Worm (Caenorhabditis elegans): ENCODE data around the gene W07A12.4.

The W07A12.4 gene

ce11 chrII:9100798-9101197, 45.3 kb upstream of the W07A12.4 start, which contains the start of gene T24H10.5:
Gene T24H10.5 (plus strand): TSS chrII:9101098.
- no peak for TF ChIP-seq drap-1 (GFP tag; optimal IDR thresholded peaks at IDR 0.05)
- no peak for TF ChIP-seq mep-1 (tag; optimal IDR thresholded peaks at IDR 0.05)
- no peak for TF ChIP-seq sem-2 (GFP tag; optimal IDR thresholded peaks at IDR 0.05)

ce11 chrII:9107095-9107769, 38.8 kb upstream of the W07A12.4 start, which contains the start of gene dyrb-1:
Gene dyrb-1 (minus strand): TSS chrII:9107145.
- TF ChIP-seq flh-1 (GFP tag; optimal IDR thresholded peaks at IDR 0.05) (no peak), unc-39 (tag; optimal IDR thresholded peaks at IDR 0.05) (no peak), ces-1 (GFP tag; optimal IDR thresholded peaks at IDR 0.05) (peak; percentile 76), unc-62 (GFP tag; optimal IDR thresholded peaks at IDR 0.05) (no peak), drap-1 (GFP tag; optimal IDR thresholded peaks at IDR 0.05) (no peak), elt-3 (tag; optimal IDR thresholded peaks at IDR 0.05) (no peak)

- TF ChIP-seq M03D4.4 (tag; optimal IDR thresholded peaks at IDR 0.05) (no peak), flh-1 (GFP tag; optimal IDR thresholded peaks at IDR 0.05) (no peak), ces-1 (GFP tag; optimal IDR thresholded peaks at IDR 0.05) (peak; percentile 6)
These were observed 37.6 kb upstream of the W07A12.4 start, which contains the start of gene dnj-23 for ce11 chrII:9108443-9108842. Gene dnj-23 (minus strand): TSS chrII:9108600.

- TF ChIP-seq ces-1 (GFP tag; optimal IDR thresholded peaks at IDR 0.05) (peak; percentile 19), ceh-83 (GFP tag; optimal IDR thresholded peaks at IDR 0.05) (no peak), mab-5 (tag; optimal IDR thresholded peaks at IDR 0.05) (no peak), zip-8 (tag; optimal IDR thresholded peaks at IDR 0.05) (no peak), ceh-43 (GFP tag; optimal IDR thresholded peaks at IDR 0.05) (no peak), pha-4 (tag; optimal IDR thresholded peaks at IDR 0.05) (no peak)
These were observed 37.0 kb upstream of the W07A12.4 start, which contains the start of gene T24H10.4 for ce11 chrII:9108905-9109551. Gene T24H10.4 (plus strand): TSS chrII:9109534.

- TF ChIP-seq unc-39 (tag; optimal IDR thresholded peaks at IDR 0.05) (no peak), ceh-83 (GFP tag; optimal IDR thresholded peaks at IDR 0.05) (no peak), pha-4 (tag; optimal IDR thresholded peaks at IDR 0.05) (no peak), lsy-2 (tag; optimal IDR thresholded peaks at IDR 0.05) (no peak), ceh-43 (GFP tag; optimal IDR thresholded peaks at IDR 0.05) (no peak), tbx-8 (GFP tag; optimal IDR thresholded peaks at IDR 0.05) (no peak), lin-13 (tag; optimal IDR thresholded peaks at IDR 0.05) (no peak), sem-2 (GFP tag; optimal IDR thresholded peaks at IDR 0.05) (no peak), elt-1 (tag; optimal IDR thresholded peaks at IDR 0.05; ENCODE audit: borderline replicate concordance, insufficient read depth) (no peak), sptf-1 (tag; optimal IDR thresholded peaks at IDR 0.05) (no peak), mab-5 (tag; optimal IDR thresholded peaks at IDR 0.05) (no peak), cnd-1 (tag; optimal IDR thresholded peaks at IDR 0.05) (no peak), nhr-12 (tag; optimal IDR thresholded peaks at IDR 0.05) (no peak), ceh-39 (tag; optimal IDR thresholded peaks at IDR 0.05) (no peak), mep-1 (tag; optimal IDR thresholded peaks at IDR 0.05) (no peak), zip-8 (tag; optimal IDR thresholded peaks at IDR 0.05) (no peak), nhr-28 (tag; optimal IDR thresholded peaks at IDR 0.05) (no peak), bed-3 (GFP tag; optimal IDR thresholded peaks at IDR 0.05) (no peak)
These were observed 34.5 kb upstream of the W07A12.4 start for ce11 chrII:9111471-9112016.

ce11 chrII:9112851-9113250, 33.2 kb upstream of the W07A12.4 start, which contains the start of gene jun-1:
Gene jun-1 (plus strand): TSS chrII:9113157.
- TF ChIP-seq elt-1 (tag; optimal IDR thresholded peaks at IDR 0.05; ENCODE audit: borderline replicate concordance, insufficient read depth): no peak
- peak; percentile 35 for TF ChIP-seq pha-4 (tag; optimal IDR thresholded peaks at IDR 0.05)
- peak; percentile 48 for TF ChIP-seq lsy-2 (tag; optimal IDR thresholded peaks at IDR 0.05)
- no peak for TF ChIP-seq sptf-1 (tag; optimal IDR thresholded peaks at IDR 0.05)
- peak; percentile 76 for TF ChIP-seq ces-1 (GFP tag; optimal IDR thresholded peaks at IDR 0.05)
- TF ChIP-seq flh-1 (GFP tag; optimal IDR thresholded peaks at IDR 0.05): no peak
- TF ChIP-seq nhr-237 (tag; optimal IDR thresholded peaks at IDR 0.05): peak; percentile 95
- peak; percentile 83 for TF ChIP-seq unc-120 (tag; optimal IDR thresholded peaks at IDR 0.05; ENCODE audit: poor library complexity, severe bottlenecking)
- peak; percentile 89 for TF ChIP-seq unc-62 (GFP tag; optimal IDR thresholded peaks at IDR 0.05)
- TF ChIP-seq mls-2 (tag; optimal IDR thresholded peaks at IDR 0.05): peak; percentile 32
- no peak for TF ChIP-seq zip-8 (tag; optimal IDR thresholded peaks at IDR 0.05)
- no peak for TF ChIP-seq lin-13 (tag; optimal IDR thresholded peaks at IDR 0.05)
- TF ChIP-seq mep-1 (tag; optimal IDR thresholded peaks at IDR 0.05): peak; percentile 19
